Worm (Caenorhabditis elegans): Measurements from ENCODE around the gene gst-21.

gst-21 gene

DNA sequence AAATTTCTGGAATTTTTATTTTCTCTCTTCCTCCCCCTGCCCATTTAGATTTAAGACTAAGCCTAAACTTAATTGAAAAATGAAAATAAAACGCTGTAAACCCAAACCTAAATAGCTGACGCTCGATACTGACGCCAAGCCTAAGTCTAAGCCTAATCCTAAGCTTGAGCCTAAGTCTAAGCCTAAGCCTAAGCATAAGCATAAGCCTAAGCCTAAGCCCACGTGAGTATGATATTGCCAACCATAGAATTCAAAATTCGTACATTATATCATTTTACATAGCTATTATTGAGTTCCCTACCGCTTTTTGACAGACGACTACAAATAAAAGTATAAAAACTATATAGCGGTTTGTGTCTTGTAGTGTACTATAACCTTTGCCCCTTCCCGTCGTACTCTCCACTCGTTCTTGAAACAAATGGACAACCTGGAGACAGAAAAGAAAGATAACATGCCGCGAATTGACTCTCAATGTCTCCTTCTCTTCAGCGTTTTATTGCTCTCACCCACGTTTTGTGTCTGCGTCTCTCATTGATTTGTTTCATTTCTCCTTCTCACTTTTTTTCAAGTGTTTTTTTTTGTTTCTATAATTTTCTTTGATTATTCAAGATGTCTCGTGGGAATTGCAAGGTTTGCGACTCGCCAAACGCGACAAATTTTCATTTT is 11.5 kb upstream of the gst-21 start, which contains the start of gene nhr-256 (continued):
- TF ChIP-seq nhr-90 (tag; optimal IDR thresholded peaks at IDR 0.05) (no peak), tlf-1 (GFP tag; optimal IDR thresholded peaks at IDR 0.05) (no peak), rpc-1 (optimal IDR thresholded peaks at IDR 0.05) (no peak), rpc-1 (tag; optimal IDR thresholded peaks at IDR 0.05) (no peak), B0035.1 (tag; optimal IDR thresholded peaks at IDR 0.05) (no peak), F22D6.2 (tag; optimal IDR thresholded peaks at IDR 0.05) (no peak), F55B11.4 (tag; optimal IDR thresholded peaks at IDR 0.05; ENCODE audit: borderline replicate concordance, insufficient read depth) (no peak), snpc-3.4 (tag; optimal IDR thresholded peaks at IDR 0.05) (no peak), egl-18 (GFP tag; IDR thresholded peaks at IDR 0.05) (no peak), B0336.3 (GFP tag; IDR thresholded peaks at IDR 0.05) (no peak), snpc-1.3 (tag; optimal IDR thresholded peaks at IDR 0.05; ENCODE audit: insufficient read depth) (no peak), ccch-3 (GFP tag; optimal IDR thresholded peaks at IDR 0.05) (no peak), B0261.1 (tag; optimal IDR thresholded peaks at IDR 0.05) (no peak), sdz-38 (tag; optimal IDR thresholded peaks at IDR 0.05) (no peak), snpc-4 (GFP tag; optimal IDR thresholded peaks at IDR 0.05) (no peak), snpc-4 (tag; optimal IDR thresholded peaks at IDR 0.05) (peak in 1 of 4 experiments; percentile 19), K11D2.4 (GFP tag; IDR thresholded peaks at IDR 0.05) (0 out of 2 replicates have a peak, but pooled peaks have one; percentile 36), lin-54 (GFP tag; optimal IDR thresholded peaks at IDR 0.05) (no peak), tbp1 (GFP tag; optimal IDR thresholded peaks at IDR 0.05) (no peak), mel-28 (tag; optimal IDR thresholded peaks at IDR 0.05; ENCODE audit: borderline replicate concordance) (no peak), lin-26 (GFP tag; IDR thresholded peaks at IDR 0.05) (no peak), cebp-2 (GFP tag; IDR thresholded peaks at IDR 0.05) (no peak), ztf-26 (tag; optimal IDR thresholded peaks at IDR 0.05) (peak; percentile 26), atf-7 (tag; optimal IDR thresholded peaks at IDR 0.05) (peak; percentile 21)

DNA sequence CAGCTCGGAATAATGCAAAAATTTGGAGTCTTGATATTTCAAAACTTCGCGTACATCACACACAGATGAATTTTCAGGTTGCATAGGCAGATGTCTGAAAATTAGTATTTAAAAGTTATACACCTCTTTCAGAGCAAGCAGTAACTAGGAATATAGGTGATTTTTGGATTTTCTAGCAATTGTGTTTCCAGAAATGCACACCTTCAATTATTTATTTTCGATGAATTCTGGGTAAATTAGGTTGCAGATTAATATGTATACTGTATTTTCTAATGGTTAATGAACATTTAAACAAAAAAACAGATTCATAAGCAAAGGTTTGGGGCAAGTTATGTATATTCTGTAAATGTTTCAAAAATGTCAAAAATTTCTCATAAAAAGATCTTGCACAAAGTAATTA is 9.3 kb upstream of the gst-21 start, which contains the start of gene srab-25:
srab-25 (minus strand) TSS at position 101 of the 400 bp plus-strand sequence.
- TF ChIP-seq D2030.7 (GFP tag; IDR thresholded peaks at IDR 0.05) (no peak), lir-1 (GFP tag; conservative IDR thresholded peaks at IDR 0.05) (no peak), ztf-18 (tag; optimal IDR thresholded peaks at IDR 0.05) (no peak), lin-35 (GFP tag; optimal IDR thresholded peaks at IDR 0.05) (no peak), sdz-38 (tag; optimal IDR thresholded peaks at IDR 0.05) (no peak)

- TF ChIP-seq let-607 (tag; optimal IDR thresholded peaks at IDR 0.05) (no peak), ztf-22 (GFP tag; optimal IDR thresholded peaks at IDR 0.05) (no peak), F22D6.2 (tag; optimal IDR thresholded peaks at IDR 0.05) (no peak), F23B12.7 (tag; optimal IDR thresholded peaks at IDR 0.05; ENCODE audit: insufficient read depth) (no peak), lag-1 (GFP tag; IDR thresholded peaks at IDR 0.05) (no peak), madf-6 (GFP tag; IDR thresholded peaks at IDR 0.05) (no peak), D2030.7 (GFP tag; IDR thresholded peaks at IDR 0.05) (no peak), efl-1 (GFP tag; optimal IDR thresholded peaks at IDR 0.05) (no peak), F52B5.7 (tag; optimal IDR thresholded peaks at IDR 0.05) (no peak), mxl-1 (tag; optimal IDR thresholded peaks at IDR 0.05) (no peak), C06A6.2 (GFP tag; conservative IDR thresholded peaks at IDR 0.05) (no peak), egrh-3 (GFP tag; IDR thresholded peaks at IDR 0.05) (no peak), madf-3 (GFP tag; IDR thresholded peaks at IDR 0.05) (no peak), K11D2.4 (GFP tag; IDR thresholded peaks at IDR 0.05) (no peak), rcor-1 (GFP tag; IDR thresholded peaks at IDR 0.05) (no peak), aptf-3 (GFP tag; IDR thresholded peaks at IDR 0.05) (no peak), mel-28 (tag; optimal IDR thresholded peaks at IDR 0.05; ENCODE audit: borderline replicate concordance) (no peak), somi-1 (GFP tag; optimal IDR thresholded peaks at IDR 0.05) (no peak), F49E8.2 (tag; optimal IDR thresholded peaks at IDR 0.05; ENCODE audit: insufficient read depth) (no peak), snpc-1.3 (tag; optimal IDR thresholded peaks at IDR 0.05; ENCODE audit: insufficient read depth) (no peak)
These were observed 2.8 kb upstream of the gst-21 start, which contains the start of gene str-160 for ce11 chrV:1734569-1734968. Gene str-160 (plus strand): TSS chrV:1734869.
